Fruit fly (Drosophila melanogaster): ENCODE measurements around the gene bbx.

Gene bbx

dm6 chrX:21362878-21363277, at the start of gene bbx, which contains the start of gene waw (continued):
- TF ChIP-seq Stat92E (GFP tag; optimal IDR thresholded peaks at IDR 0.05), result no peak
- TF ChIP-seq CG4360 (GFP tag; IDR thresholded peaks at IDR 0.05), result no peak
- TF ChIP-seq CG17802 (tag; optimal IDR thresholded peaks at IDR 0.05), result no peak
- TF ChIP-seq CG10267 (tag; optimal IDR thresholded peaks at IDR 0.05), result peak; percentile 34
- TF ChIP-seq chif (GFP tag; optimal IDR thresholded peaks at IDR 0.05), result peak in 1 of 2 experiments; percentile 11
- no peak for TF ChIP-seq tgo (GFP tag; IDR thresholded peaks at IDR 0.05)
- TF ChIP-seq Optix (GFP tag; IDR thresholded peaks at IDR 0.05), result no peak
- TF ChIP-seq sna (GFP tag; IDR thresholded peaks at IDR 0.05; ENCODE audit: partially characterized antibody), result no peak
- TF ChIP-seq gcm (GFP tag; optimal IDR thresholded peaks at IDR 0.05), result no peak
- TF ChIP-seq CG14441 (GFP tag; IDR thresholded peaks at IDR 0.05), result no peak
- no peak for TF ChIP-seq al (GFP tag; IDR thresholded peaks at IDR 0.05)
- TF ChIP-seq Ssrp (tag; optimal IDR thresholded peaks at IDR 0.05), result no peak
- TF ChIP-seq crc (GFP tag; optimal IDR thresholded peaks at IDR 0.05), result no peak
- no peak for TF ChIP-seq CG14667 (GFP tag; IDR thresholded peaks at IDR 0.05)
- no peak for TF ChIP-seq Sox100B (GFP tag; optimal IDR thresholded peaks at IDR 0.05)
- peak; percentile 13 for TF ChIP-seq dmrt11E (tag; optimal IDR thresholded peaks at IDR 0.05)
- no peak for TF ChIP-seq Lpt (GFP tag; optimal IDR thresholded peaks at IDR 0.05)
- TF ChIP-seq oc (tag; optimal IDR thresholded peaks at IDR 0.05), result no peak
- TF ChIP-seq Bdp1 (GFP tag; optimal IDR thresholded peaks at IDR 0.05), result no peak
- TF ChIP-seq CG10274 (GFP tag; optimal IDR thresholded peaks at IDR 0.05), result no peak
- no peak for TF ChIP-seq Rx (GFP tag; IDR thresholded peaks at IDR 0.05)
- no peak for TF ChIP-seq CG11398 (GFP tag; optimal IDR thresholded peaks at IDR 0.05)
- no peak for TF ChIP-seq CG14860 (GFP tag; IDR thresholded peaks at IDR 0.05; ENCODE audit: partially characterized antibody)
- TF ChIP-seq Ets97D (GFP tag; optimal IDR thresholded peaks at IDR 0.05), result peak; percentile 37
- TF ChIP-seq CG2889 (GFP tag; IDR thresholded peaks at IDR 0.05), result no peak
- peak; percentile 96 for TF ChIP-seq CG10979 (tag; optimal IDR thresholded peaks at IDR 0.05)
- peak; percentile 40 for TF ChIP-seq CG17385 (GFP tag; optimal IDR thresholded peaks at IDR 0.05)
- no peak for TF ChIP-seq tin (GFP tag; optimal IDR thresholded peaks at IDR 0.05)
- peak in 1 of 3 experiments; percentile 22 for TF ChIP-seq lola (GFP tag; optimal IDR thresholded peaks at IDR 0.05)
- peak; percentile 45 for TF ChIP-seq CG33557 (GFP tag; optimal IDR thresholded peaks at IDR 0.05)
- no peak for TF ChIP-seq Opbp (GFP tag; IDR thresholded peaks at IDR 0.05; ENCODE audit: partially characterized antibody)
- no peak for TF ChIP-seq ind (GFP tag; optimal IDR thresholded peaks at IDR 0.05)
- TF ChIP-seq D (optimal IDR thresholded peaks at IDR 0.05), result no peak
- no peak for TF ChIP-seq D (GFP tag; optimal IDR thresholded peaks at IDR 0.05)
- TF ChIP-seq Chrac-16 (GFP tag; optimal IDR thresholded peaks at IDR 0.05), result no peak
- no peak for TF ChIP-seq CG2875 (GFP tag; optimal IDR thresholded peaks at IDR 0.05)
- TF ChIP-seq Myb (GFP tag; optimal IDR thresholded peaks at IDR 0.05), result peak; percentile 47
- peak in 1 of 2 experiments; percentile 20 for TF ChIP-seq insv (GFP tag; optimal IDR thresholded peaks at IDR 0.05)
- no peak for TF ChIP-seq CG15011 (GFP tag; optimal IDR thresholded peaks at IDR 0.05)
- TF ChIP-seq CG13775 (GFP tag; optimal IDR thresholded peaks at IDR 0.05), result peak; percentile 18
- TF ChIP-seq CG9817 (tag; optimal IDR thresholded peaks at IDR 0.05), result peak; percentile 8
- peak; percentile 38; the same call in 1 of the 2 replicates for TF ChIP-seq Rfx (GFP tag; IDR thresholded peaks at IDR 0.05)
- no peak for TF ChIP-seq sd (tag; optimal IDR thresholded peaks at IDR 0.05)
- TF ChIP-seq schlank (tag; optimal IDR thresholded peaks at IDR 0.05), result no peak
- peak; percentile 25 for TF ChIP-seq CG4328 (GFP tag; optimal IDR thresholded peaks at IDR 0.05)
- TF ChIP-seq usp (GFP tag; optimal IDR thresholded peaks at IDR 0.05), result no peak
- no peak for TF ChIP-seq E2f1 (GFP tag; IDR thresholded peaks at IDR 0.05)
- TF ChIP-seq nau (GFP tag; optimal IDR thresholded peaks at IDR 0.05), result no peak
- TF ChIP-seq CG1603 (tag; optimal IDR thresholded peaks at IDR 0.05), result peak; percentile 72
- TF ChIP-seq CG5245 (GFP tag; optimal IDR thresholded peaks at IDR 0.05), result no peak
- no peak for TF ChIP-seq ase (GFP tag; IDR thresholded peaks at IDR 0.05)

Data from whole organism, embryonic.